Worm (Caenorhabditis elegans) whole organism, L1 larva: Measurements from ENCODE around the gene fut-3.

Source experiments
- C04F5.9 ChIP-seq: sonication (generic microtip); optimal IDR thresholded peaks from 2 replicates; lab custom pipeline; 2016; ENCODE audit warnings: missing genetic modification characterization, missing compliant biosample characterization
- C16A3.4 ChIP-seq: fragments of 150-350 bp; optimal IDR thresholded peaks from 2 replicates; lab custom pipeline; 2014; ENCODE audit warnings: missing biosample characterization, missing genetic modification characterization
- C34B4.2 ChIP-seq: sonication (generic microtip); optimal IDR thresholded peaks from 2 replicates; lab custom pipeline; 2017; ENCODE audit warnings: mild to moderate bottlenecking, missing genetic modification characterization, missing compliant biosample characterization
- F16B12.6 ChIP-seq: fragments of 150-350 bp; optimal IDR thresholded peaks from 2 replicates; lab custom pipeline; 2014; ENCODE audit warnings: missing biosample characterization, missing genetic modification characterization
- Y116A8C.19 ChIP-seq: sonication (generic microtip); optimal IDR thresholded peaks from 2 replicates; lab custom pipeline; 2016; ENCODE audit warnings: missing compliant biosample characterization, missing genetic modification characterization, borderline replicate concordance
- aha-1 ChIP-seq: fragments of 150-350 bp; optimal IDR thresholded peaks from 2 replicates; lab custom pipeline; 2014; ENCODE audit warnings: missing biosample characterization, missing genetic modification characterization
- alr-1 ChIP-seq: fragments of 200-800 bp; sonication (Bioruptor generic); optimal IDR thresholded peaks from 2 replicates; lab custom pipeline; 2018; ENCODE audit warnings: borderline replicate concordance, mild to moderate bottlenecking, missing genetic modification characterization, missing compliant biosample characterization
- ama-1 ChIP-seq: fragments of 150-350 bp; optimal IDR thresholded peaks from 2 replicates; lab custom pipeline; 2014
- blmp-1 ChIP-seq: fragments of 150-350 bp; optimal IDR thresholded peaks from 2 replicates; lab custom pipeline; 2014; ENCODE audit warnings: missing biosample characterization, missing genetic modification characterization
- ceh-8 ChIP-seq: fragments of 200-800 bp; sonication (Bioruptor generic); optimal IDR thresholded peaks from 2 replicates; lab custom pipeline; 2018; ENCODE audit warnings: mild to moderate bottlenecking, missing genetic modification characterization, moderate library complexity, missing compliant biosample characterization
- ceh-88 ChIP-seq: fragments of 200-800 bp; sonication (Bioruptor generic); IDR thresholded peaks from 2 replicates; pipeline ENCODE4 v1.3.6; 2022; ENCODE audit warnings: missing genetic modification characterization, missing compliant biosample characterization
- dpl-1 ChIP-seq, 3 experiments: fragments of 150-350 bp in 2 of 3; sonication (generic microtip) in 1 of 3; optimal IDR thresholded peaks; 2 replicates each; lab custom pipeline; 2014 to 2017; ENCODE audit warnings: missing biosample characterization in 3 of 3, missing genetic modification characterization in 3 of 3, missing genetic modification reagents in 3 of 3
- dsc-1 ChIP-seq: sonication (generic microtip); optimal IDR thresholded peaks from 2 replicates; lab custom pipeline; 2016; ENCODE audit warnings: mild to moderate bottlenecking, missing genetic modification characterization, missing compliant biosample characterization
- efl-1 ChIP-seq, 4 experiments: fragments of 150-350 bp; optimal IDR thresholded peaks in 3 of 4; peaks in 1 of 4; 1 replicate in 1 of 4; 2 replicates in 3 of 4; lab custom pipeline; 2014; ENCODE audit warnings: missing biosample characterization in 2 of 4, missing genetic modification characterization in 2 of 4, missing genetic modification reagents in 2 of 4
- efl-3 ChIP-seq: fragments of 200-800 bp; sonication (Bioruptor generic); optimal IDR thresholded peaks from 2 replicates; lab custom pipeline; 2018; ENCODE audit warnings: mild to moderate bottlenecking, missing genetic modification characterization, missing compliant biosample characterization
- egl-13 ChIP-seq: sonication (generic microtip); optimal IDR thresholded peaks from 2 replicates; lab custom pipeline; 2016; ENCODE audit warnings: missing genotype, missing genetic modification reagents, missing genetic modification characterization, missing compliant biosample characterization
- egl-27 ChIP-seq, 2 experiments: fragments of 150-350 bp in 1 of 2; sonication (generic microtip); optimal IDR thresholded peaks; 3 replicates each; lab custom pipeline; 2017 to 2018; ENCODE audit warnings: missing biosample characterization in 2 of 2, missing genetic modification characterization in 2 of 2, missing genetic modification reagents in 2 of 2
- elt-3 ChIP-seq, 6 experiments: fragments of 150-350 bp in 1 of 6; sonication (generic microtip); optimal IDR thresholded peaks; 2 replicates each; lab custom pipeline; 2017 to 2018; ENCODE audit warnings: missing biosample characterization in 6 of 6, missing genetic modification characterization in 6 of 6, inconsistent platforms in 1 of 6
- fkh-10 ChIP-seq: sonication (generic microtip); optimal IDR thresholded peaks from 2 replicates; lab custom pipeline; 2017; ENCODE audit warnings: missing biosample characterization, missing genetic modification reagents, missing genetic modification characterization
- fkh-8 ChIP-seq: sonication (generic microtip); optimal IDR thresholded peaks from 2 replicates; lab custom pipeline; 2016; ENCODE audit warnings: mild to moderate bottlenecking, missing genetic modification characterization, missing compliant biosample characterization
- grh-1 ChIP-seq: fragments of 200-800 bp; sonication (Bioruptor generic); IDR thresholded peaks from 2 replicates; pipeline ENCODE4 v1.3.6; 2022; ENCODE audit warnings: missing genetic modification reagents, missing genetic modification characterization, missing compliant biosample characterization
- hlh-4 ChIP-seq: sonication (generic microtip); optimal IDR thresholded peaks from 2 replicates; lab custom pipeline; 2016; ENCODE audit warnings: mild to moderate bottlenecking, missing genetic modification characterization, missing compliant biosample characterization
- hpl-2 ChIP-seq: fragments of 150-350 bp; optimal IDR thresholded peaks from 2 replicates; lab custom pipeline; 2014; ENCODE audit warnings: missing biosample characterization, missing genetic modification reagents, missing genetic modification characterization
- isw-1 ChIP-seq: fragments of 200-800 bp; sonication (Bioruptor generic); IDR thresholded peaks from 2 replicates; pipeline ENCODE4 v1.3.6; 2022; ENCODE audit warnings: missing genetic modification characterization, missing compliant biosample characterization
- jun-1 ChIP-seq: fragments of 150-350 bp; optimal IDR thresholded peaks from 2 replicates; lab custom pipeline; 2014; ENCODE audit warnings: missing biosample characterization, missing genetic modification reagents, missing genetic modification characterization
- lin-39 ChIP-seq: fragments of 150-350 bp; optimal IDR thresholded peaks from 2 replicates; lab custom pipeline; 2014; ENCODE audit warnings: missing biosample characterization, missing genetic modification reagents, missing genetic modification characterization
- lsy-2 ChIP-seq, 2 experiments: fragments of 150-350 bp; optimal IDR thresholded peaks; 2 replicates each; lab custom pipeline; 2014; ENCODE audit warnings: missing biosample characterization in 2 of 2, missing genetic modification characterization in 2 of 2
- mdl-1 ChIP-seq, 2 experiments: fragments of 150-350 bp; optimal IDR thresholded peaks; 2 replicates each; lab custom pipeline; 2014 to 2017; ENCODE audit warnings: missing biosample characterization in 2 of 2, missing genetic modification characterization in 2 of 2, inconsistent platforms in 1 of 2
- nhr-11 ChIP-seq: fragments of 150-350 bp; optimal IDR thresholded peaks from 2 replicates; lab custom pipeline; 2014; ENCODE audit warnings: missing biosample characterization, missing genetic modification characterization
- nhr-12 ChIP-seq: sonication (generic microtip); optimal IDR thresholded peaks from 2 replicates; lab custom pipeline; 2017; ENCODE audit warnings: missing biosample characterization, missing genetic modification characterization
- nhr-20 ChIP-seq: sonication (generic microtip); optimal IDR thresholded peaks from 2 replicates; lab custom pipeline; 2016; ENCODE audit warnings: mild to moderate bottlenecking, missing genetic modification characterization, missing compliant biosample characterization
- nhr-47 ChIP-seq: sonication (generic microtip); optimal IDR thresholded peaks from 2 replicates; lab custom pipeline; 2016; ENCODE audit warnings: mild to moderate bottlenecking, missing genetic modification characterization, moderate library complexity, missing compliant biosample characterization
- nhr-77 ChIP-seq: fragments of 150-350 bp; optimal IDR thresholded peaks from 2 replicates; lab custom pipeline; 2014; ENCODE audit warnings: missing biosample characterization, missing genetic modification characterization
- pag-3 ChIP-seq: sonication (generic microtip); optimal IDR thresholded peaks from 2 replicates; lab custom pipeline; 2017; ENCODE audit warnings: missing genetic modification characterization, mild to moderate bottlenecking, missing compliant biosample characterization, antibody characterized with exemption, borderline replicate concordance; ENCODE audit not compliant: insufficient read depth
- pax-3 ChIP-seq: fragments of 200-800 bp; sonication (Bioruptor generic); optimal IDR thresholded peaks from 2 replicates; lab custom pipeline; 2018; ENCODE audit warnings: mild to moderate bottlenecking, missing genetic modification characterization, moderate library complexity, missing compliant biosample characterization
- pqm-1 ChIP-seq: sonication (generic microtip); optimal IDR thresholded peaks from 3 replicates; lab custom pipeline; 2017; ENCODE audit warnings: missing biosample characterization, missing genetic modification characterization
- rnt-1 ChIP-seq: sonication (generic microtip); optimal IDR thresholded peaks from 2 replicates; lab custom pipeline; 2016; ENCODE audit warnings: mild to moderate bottlenecking, missing genetic modification characterization, moderate library complexity, missing compliant biosample characterization
- sptf-1 ChIP-seq: fragments of 150-350 bp; optimal IDR thresholded peaks from 2 replicates; lab custom pipeline; 2014; ENCODE audit warnings: missing biosample characterization, missing genetic modification characterization
- sup-37 ChIP-seq: fragments of 200-800 bp; sonication (Bioruptor generic); optimal IDR thresholded peaks from 2 replicates; lab custom pipeline; 2018; ENCODE audit warnings: mild to moderate bottlenecking, missing genetic modification characterization, missing compliant biosample characterization
- swsn-7 ChIP-seq: sonication (generic microtip); optimal IDR thresholded peaks from 2 replicates; lab custom pipeline; 2016; ENCODE audit warnings: missing genetic modification characterization, missing compliant biosample characterization
- tbx-2 ChIP-seq: sonication (generic microtip); optimal IDR thresholded peaks from 2 replicates; lab custom pipeline; 2016; ENCODE audit warnings: missing genetic modification characterization, missing compliant biosample characterization
- unc-130 ChIP-seq: fragments of 150-350 bp; optimal IDR thresholded peaks from 2 replicates; lab custom pipeline; 2017; ENCODE audit warnings: missing biosample characterization, missing genetic modification characterization, inconsistent platforms
- unc-86 ChIP-seq: sonication (generic microtip); optimal IDR thresholded peaks from 2 replicates; lab custom pipeline; 2016; ENCODE audit warnings: missing genetic modification characterization, missing compliant biosample characterization
- unc-98 ChIP-seq: fragments of 200-800 bp; sonication (Bioruptor generic); IDR thresholded peaks from 2 replicates; pipeline ENCODE4 v1.3.6; 2022; ENCODE audit warnings: missing genetic modification characterization, missing compliant biosample characterization
- xbp-1 ChIP-seq: sonication (generic microtip); optimal IDR thresholded peaks from 2 replicates; lab custom pipeline; 2016; ENCODE audit warnings: missing genetic modification characterization, missing compliant biosample characterization
- ztf-11 ChIP-seq, 2 experiments: sonication (generic microtip); optimal IDR thresholded peaks; 2 replicates each; lab custom pipeline; 2016 to 2017; ENCODE audit warnings: missing genetic modification characterization in 2 of 2, missing biosample characterization in 1 of 2, missing compliant biosample characterization in 1 of 2

fut-3 gene

ce11 chrII:5665991-5666390, 6.4 kb upstream of the fut-3 start, which contains the start of gene C25H3.16 (continued):
- TF ChIP-seq egl-13 (tag; lab: Kevin White, UChicago) (no peak), nhr-47 (tag; lab: Kevin White, UChicago) (no peak)

ce11 chrII:5665029-5665428, 5.5 kb upstream of the fut-3 start, which contains the start of gene C25H3.15:
Gene C25H3.15 (plus strand): TSS chrII:5665329.
- TF ChIP-seq F16B12.6 (tag; lab: Kevin White, UChicago), result no peak
- no peak for TF ChIP-seq blmp-1 (tag; lab: Kevin White, UChicago)
- TF ChIP-seq nhr-12 (tag; lab: Kevin White, UChicago), result no peak
- TF ChIP-seq hpl-2 (GFP tag; lab: Kevin White, UChicago), result no peak
- TF ChIP-seq alr-1 (tag; lab: Kevin White, UChicago), result no peak
- TF ChIP-seq aha-1 (tag; lab: Kevin White, UChicago), result no peak
- TF ChIP-seq mdl-1 (tag; optimal IDR thresholded peaks at IDR 0.05; lab: Kevin White, UChicago), result no peak
- no peak for TF ChIP-seq efl-1 (optimal IDR thresholded peaks at IDR 0.05; lab: Kevin White, UChicago)
- no peak for TF ChIP-seq efl-1 (GFP tag; optimal IDR thresholded peaks at IDR 0.05 in 1 of 2; lab: Kevin White, UChicago)
- TF ChIP-seq unc-86, result no peak
- TF ChIP-seq isw-1, result no peak
- no peak for TF ChIP-seq dpl-1 (GFP tag; optimal IDR thresholded peaks at IDR 0.05; lab: Kevin White, UChicago)
- TF ChIP-seq grh-1 (GFP tag; lab: Robert Waterston, UW), result no peak
- TF ChIP-seq nhr-77 (tag; lab: Kevin White, UChicago), result no peak
- no peak for TF ChIP-seq pqm-1 (tag; lab: Kevin White, UChicago)
- no peak for TF ChIP-seq sup-37 (GFP tag; lab: Kevin White, UChicago)
- TF ChIP-seq xbp-1, result no peak
- TF ChIP-seq C34B4.2 (tag; lab: Kevin White, UChicago), result no peak
- no peak for TF ChIP-seq lsy-2 (tag; optimal IDR thresholded peaks at IDR 0.05; lab: Kevin White, UChicago)
- no peak for TF ChIP-seq C04F5.9 (tag; lab: Kevin White, UChicago)

- no peak for TF ChIP-seq C16A3.4 (tag; lab: Kevin White, UChicago)
- TF ChIP-seq jun-1 (tag; lab: Kevin White, UChicago), result no peak
- TF ChIP-seq nhr-12 (tag; lab: Kevin White, UChicago), result no peak
- no peak for TF ChIP-seq alr-1 (tag; lab: Kevin White, UChicago)
- no peak for TF ChIP-seq hlh-4 (tag; lab: Kevin White, UChicago)
- no peak for TF ChIP-seq mdl-1 (tag; optimal IDR thresholded peaks at IDR 0.05; lab: Kevin White, UChicago)
- TF ChIP-seq elt-3 (tag; optimal IDR thresholded peaks at IDR 0.05; lab: Kevin White, UChicago), result peak in 1 of 6 experiments; percentile 31
- no peak for TF ChIP-seq tbx-2 (tag; lab: Kevin White, UChicago)
- TF ChIP-seq dsc-1 (tag; lab: Kevin White, UChicago), result no peak
- TF ChIP-seq ztf-11 (tag; optimal IDR thresholded peaks at IDR 0.05; lab: Kevin White, UChicago), result no peak
- no peak for TF ChIP-seq unc-86
- TF ChIP-seq unc-130 (tag; lab: Kevin White, UChicago), result no peak
- peak; percentile 24 for TF ChIP-seq nhr-47 (tag; lab: Kevin White, UChicago)
- TF ChIP-seq nhr-77 (tag; lab: Kevin White, UChicago), result no peak
- no peak for TF ChIP-seq swsn-7
- TF ChIP-seq pqm-1 (tag; lab: Kevin White, UChicago), result no peak
- TF ChIP-seq C34B4.2 (tag; lab: Kevin White, UChicago), result no peak
- no peak for TF ChIP-seq egl-27 (tag; optimal IDR thresholded peaks at IDR 0.05; lab: Kevin White, UChicago)
- no peak for TF ChIP-seq rnt-1 (tag; lab: Kevin White, UChicago)
- no peak for TF ChIP-seq nhr-11
- TF ChIP-seq F16B12.6 (tag; lab: Kevin White, UChicago), result no peak
- no peak for TF ChIP-seq pax-3
- no peak for TF ChIP-seq fkh-10 (GFP tag; lab: Kevin White, UChicago)
- no peak for TF ChIP-seq unc-98 (GFP tag; lab: Robert Waterston, UW)
- TF ChIP-seq nhr-20, result peak; percentile 0
- no peak for TF ChIP-seq sptf-1
- TF ChIP-seq pag-3 (tag; lab: Kevin White, UChicago), result no peak
- TF ChIP-seq ceh-88 (GFP tag; lab: Robert Waterston, UW), result no peak
- TF ChIP-seq hpl-2 (GFP tag; lab: Kevin White, UChicago), result no peak
- no peak for TF ChIP-seq ceh-8 (GFP tag; lab: Kevin White, UChicago)
- TF ChIP-seq Y116A8C.19, result no peak
- no peak for TF ChIP-seq lin-39 (tag; lab: Kevin White, UChicago)
- no peak for TF ChIP-seq ama-1 (lab: Kevin White, UChicago)
- no peak for TF ChIP-seq fkh-8 (tag; lab: Kevin White, UChicago)
- TF ChIP-seq efl-3 (GFP tag; lab: Kevin White, UChicago), result no peak
These were observed 3.7 kb upstream of the fut-3 start for ce11 chrII:5663180-5663791.
